Worm (Caenorhabditis elegans): ENCODE results near the gene gtf-2H3.
A peak's percentile ranks its signal among the peaks of the same experiment; 100 is the strongest.

- TF ChIP-seq lin-39 (tag; optimal IDR thresholded peaks at IDR 0.05) (no peak), unc-86 (tag; optimal IDR thresholded peaks at IDR 0.05) (no peak), sup-37 (GFP tag; optimal IDR thresholded peaks at IDR 0.05) (no peak), ama-1 (optimal IDR thresholded peaks at IDR 0.05) (no peak), rnt-1 (tag; optimal IDR thresholded peaks at IDR 0.05) (no peak), pqm-1 (tag; optimal IDR thresholded peaks at IDR 0.05) (no peak), aly-2 (tag; optimal IDR thresholded peaks at IDR 0.05) (no peak), lin-35 (GFP tag; optimal IDR thresholded peaks at IDR 0.05) (peak in 1 of 2 experiments; percentile 1)
Measured at ce11 chrIII:10150710-10151109, 30.8 kb upstream of the gtf-2H3 start.

Data from whole organism, L1 larva.